Worm (Caenorhabditis elegans) whole organism, late embryonic: ENCODE results near the gene T08D10.3.

Experiments used
- C38D4.7 ChIP-seq: fragments of 200-800 bp; sonication (Bioruptor generic); optimal IDR thresholded peaks from 2 replicates; lab custom pipeline; 2018; ENCODE audit warnings: mild to moderate bottlenecking, missing genetic modification characterization, moderate library complexity, missing compliant biosample characterization
- K02D7.2 ChIP-seq: sonication (generic microtip); optimal IDR thresholded peaks from 2 replicates; lab custom pipeline; 2017; ENCODE audit warnings: mild to moderate bottlenecking, missing genetic modification characterization, missing compliant biosample characterization
- K09A11.1 ChIP-seq: sonication (generic microtip); optimal IDR thresholded peaks from 2 replicates; lab custom pipeline; 2017; ENCODE audit warnings: antibody characterized with exemption, mild to moderate bottlenecking, missing genetic modification characterization, missing compliant biosample characterization; ENCODE audit not compliant: insufficient read depth
- ahr-1 ChIP-seq: sonication (generic microtip); optimal IDR thresholded peaks from 2 replicates; lab custom pipeline; 2016; ENCODE audit warnings: missing genetic modification characterization, missing compliant biosample characterization
- ceh-2 ChIP-seq: sonication (generic microtip); optimal IDR thresholded peaks from 2 replicates; lab custom pipeline; 2016; ENCODE audit warnings: missing genotype, missing genetic modification characterization, missing compliant biosample characterization
- ceh-22 ChIP-seq: sonication (generic microtip); optimal IDR thresholded peaks from 2 replicates; lab custom pipeline; 2017; ENCODE audit warnings: missing biosample characterization, missing genetic modification characterization
- ceh-34 ChIP-seq: sonication (generic microtip); optimal IDR thresholded peaks from 2 replicates; lab custom pipeline; 2016; ENCODE audit warnings: mild to moderate bottlenecking, missing genetic modification characterization, missing compliant biosample characterization
- che-1 ChIP-seq: sonication (generic microtip); optimal IDR thresholded peaks from 2 replicates; lab custom pipeline; 2016; ENCODE audit warnings: mild to moderate bottlenecking, missing genetic modification characterization, missing compliant biosample characterization
- eyg-1 ChIP-seq: sonication (generic microtip); optimal IDR thresholded peaks from 2 replicates; lab custom pipeline; 2016; ENCODE audit warnings: missing genotype, missing genetic modification characterization, missing compliant biosample characterization
- gmeb-2 ChIP-seq: sonication (generic microtip); optimal IDR thresholded peaks from 2 replicates; lab custom pipeline; 2016; ENCODE audit warnings: missing genetic modification characterization, inconsistent platforms, missing compliant biosample characterization
- hlh-15 ChIP-seq: sonication (generic microtip); optimal IDR thresholded peaks from 2 replicates; lab custom pipeline; 2016; ENCODE audit warnings: missing genetic modification characterization, missing compliant biosample characterization
- hlh-30 ChIP-seq: sonication (generic microtip); optimal IDR thresholded peaks from 2 replicates; lab custom pipeline; 2017; ENCODE audit warnings: antibody characterized with exemption, missing genetic modification characterization, missing compliant biosample characterization; ENCODE audit not compliant: insufficient read depth
- hlh-8 ChIP-seq: sonication (generic microtip); optimal IDR thresholded peaks from 2 replicates; lab custom pipeline; 2016; ENCODE audit warnings: missing genotype, missing genetic modification characterization, missing compliant biosample characterization
- madf-2 ChIP-seq: sonication (generic microtip); optimal IDR thresholded peaks from 2 replicates; lab custom pipeline; 2017; ENCODE audit warnings: missing genetic modification characterization, missing compliant biosample characterization
- mec-3 ChIP-seq: sonication (generic microtip); optimal IDR thresholded peaks from 2 replicates; lab custom pipeline; 2016; ENCODE audit warnings: borderline replicate concordance, missing genetic modification characterization, missing compliant biosample characterization
- nfya-1 ChIP-seq: sonication (generic microtip); optimal IDR thresholded peaks from 2 replicates; lab custom pipeline; 2017; ENCODE audit warnings: missing genetic modification characterization, mild to moderate bottlenecking, missing compliant biosample characterization, antibody characterized with exemption, moderate library complexity
- odd-2 ChIP-seq: sonication (generic microtip); optimal IDR thresholded peaks from 2 replicates; lab custom pipeline; 2017; ENCODE audit warnings: antibody characterized with exemption, mild to moderate bottlenecking, missing genetic modification characterization, missing compliant biosample characterization
- pag-3 ChIP-seq: sonication (generic microtip); optimal IDR thresholded peaks from 2 replicates; lab custom pipeline; 2016; ENCODE audit warnings: missing compliant biosample characterization, missing genetic modification characterization, borderline replicate concordance
- pat-9 ChIP-seq: fragments of 200-800 bp; sonication (Bioruptor generic); optimal IDR thresholded peaks from 2 replicates; lab custom pipeline; 2018; ENCODE audit warnings: mild to moderate bottlenecking, missing genetic modification characterization, moderate library complexity, missing compliant biosample characterization
- pax-1 ChIP-seq: fragments of 150-350 bp; optimal IDR thresholded peaks from 2 replicates; lab custom pipeline; 2014; ENCODE audit warnings: missing biosample characterization, missing genetic modification characterization
- pha-4 ChIP-seq: fragments of 150-350 bp; optimal IDR thresholded peaks from 2 replicates; lab custom pipeline; 2018; ENCODE audit warnings: missing biosample characterization, missing genetic modification reagents, missing genetic modification characterization
- rnt-1 ChIP-seq: sonication (generic microtip); optimal IDR thresholded peaks from 2 replicates; lab custom pipeline; 2016; ENCODE audit warnings: missing genetic modification characterization, missing compliant biosample characterization
- syd-9 ChIP-seq: sonication (generic microtip); optimal IDR thresholded peaks from 2 replicates; lab custom pipeline; 2016; ENCODE audit warnings: mild to moderate bottlenecking, missing genetic modification characterization, moderate library complexity, missing compliant biosample characterization
- tbx-2 ChIP-seq: sonication (generic microtip); optimal IDR thresholded peaks from 2 replicates; lab custom pipeline; 2016; ENCODE audit warnings: missing genetic modification characterization, missing compliant biosample characterization
- tbx-7 ChIP-seq: sonication (generic microtip); optimal IDR thresholded peaks from 2 replicates; lab custom pipeline; 2016; ENCODE audit warnings: missing genotype, missing genetic modification characterization, missing compliant biosample characterization
- ttx-3 ChIP-seq: sonication (generic microtip); optimal IDR thresholded peaks from 2 replicates; lab custom pipeline; 2016; ENCODE audit warnings: missing genetic modification reagents, missing genetic modification characterization, missing compliant biosample characterization
- unc-42 ChIP-seq: sonication (generic microtip); optimal IDR thresholded peaks from 2 replicates; lab custom pipeline; 2016; ENCODE audit warnings: missing genotype, missing genetic modification characterization, missing compliant biosample characterization
- unc-55 ChIP-seq: sonication (generic microtip); optimal IDR thresholded peaks from 2 replicates; lab custom pipeline; 2017; ENCODE audit warnings: missing biosample characterization, missing genetic modification reagents, missing genetic modification characterization
- unc-86 ChIP-seq: sonication (generic microtip); optimal IDR thresholded peaks from 2 replicates; lab custom pipeline; 2016; ENCODE audit warnings: missing genetic modification characterization, missing compliant biosample characterization
- zip-5 ChIP-seq: sonication (generic microtip); optimal IDR thresholded peaks from 2 replicates; lab custom pipeline; 2016; ENCODE audit warnings: missing genetic modification characterization, missing compliant biosample characterization
- ztf-16 ChIP-seq: sonication (generic microtip); optimal IDR thresholded peaks from 2 replicates; lab custom pipeline; 2017; ENCODE audit warnings: missing genetic modification characterization, missing compliant biosample characterization

Gene T08D10.3

DNA sequence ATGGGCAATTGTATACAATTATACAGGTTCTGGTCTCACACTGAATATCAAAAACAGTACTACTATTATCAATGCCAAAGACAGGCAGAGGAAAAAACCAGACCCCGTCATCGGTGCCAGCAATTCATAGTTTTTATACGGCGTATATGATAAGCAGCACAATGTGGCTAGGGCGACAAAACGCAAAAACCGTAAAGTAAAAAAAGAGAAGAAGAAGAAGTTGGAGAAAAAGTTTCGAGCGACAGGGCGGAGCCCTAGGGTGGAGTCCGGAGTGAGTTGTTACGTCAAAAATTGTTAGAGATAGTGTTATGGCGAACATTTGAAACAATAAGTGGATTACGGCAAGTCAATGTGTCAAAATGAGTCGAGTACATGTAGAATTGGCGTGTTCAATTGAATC lies 46.4 kb downstream of the T08D10.3 start:
- no peak for TF ChIP-seq eyg-1 (tag; lab: Kevin White, UChicago)
- TF ChIP-seq pat-9, result no peak
- TF ChIP-seq ztf-16 (tag; lab: Kevin White, UChicago), result no peak
- TF ChIP-seq zip-5 (tag; lab: Kevin White, UChicago), result no peak
- no peak for TF ChIP-seq ceh-34 (tag; lab: Kevin White, UChicago)
- TF ChIP-seq ceh-22, result no peak
- TF ChIP-seq unc-55 (GFP tag; lab: Kevin White, UChicago), result no peak
- TF ChIP-seq ttx-3, result no peak

DNA sequence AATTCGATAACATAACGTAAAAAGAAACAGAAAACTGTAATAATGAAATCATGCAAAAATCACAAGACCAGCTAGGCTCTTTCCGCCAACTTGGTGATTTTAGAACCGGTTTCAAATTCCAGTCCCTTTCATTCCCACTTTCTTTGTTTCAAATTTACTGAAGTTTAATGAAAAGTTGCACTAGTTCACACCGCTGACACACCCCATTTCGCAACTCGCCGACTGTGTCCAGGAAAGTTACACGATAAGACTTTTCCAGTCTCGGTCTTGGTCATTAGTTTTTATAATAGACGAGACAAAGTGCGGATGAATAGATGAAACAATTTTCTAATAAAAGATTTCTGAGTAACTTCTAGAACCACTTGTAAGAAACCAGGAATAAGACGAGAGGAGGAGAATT lies 48.7 kb downstream of the T08D10.3 start:
- TF ChIP-seq tbx-7 (tag; lab: Kevin White, UChicago) (no peak), pha-4 (no peak), mec-3 (tag; lab: Kevin White, UChicago) (no peak), pax-1 (no peak), hlh-15 (tag; lab: Kevin White, UChicago) (no peak), K09A11.1 (no peak), madf-2 (no peak), pag-3 (tag; lab: Kevin White, UChicago) (no peak), che-1 (tag; lab: Kevin White, UChicago) (no peak), ahr-1 (tag; lab: Kevin White, UChicago) (no peak), unc-55 (GFP tag; lab: Kevin White, UChicago) (no peak), hlh-8 (no peak), syd-9 (tag; lab: Kevin White, UChicago) (no peak), K02D7.2 (no peak), ceh-22 (no peak), unc-86 (tag; lab: Kevin White, UChicago) (no peak), rnt-1 (tag; lab: Kevin White, UChicago) (no peak), C38D4.7 (GFP tag; lab: Kevin White, UChicago) (no peak), ceh-2 (tag; lab: Kevin White, UChicago) (no peak), gmeb-2 (no peak)

DNA sequence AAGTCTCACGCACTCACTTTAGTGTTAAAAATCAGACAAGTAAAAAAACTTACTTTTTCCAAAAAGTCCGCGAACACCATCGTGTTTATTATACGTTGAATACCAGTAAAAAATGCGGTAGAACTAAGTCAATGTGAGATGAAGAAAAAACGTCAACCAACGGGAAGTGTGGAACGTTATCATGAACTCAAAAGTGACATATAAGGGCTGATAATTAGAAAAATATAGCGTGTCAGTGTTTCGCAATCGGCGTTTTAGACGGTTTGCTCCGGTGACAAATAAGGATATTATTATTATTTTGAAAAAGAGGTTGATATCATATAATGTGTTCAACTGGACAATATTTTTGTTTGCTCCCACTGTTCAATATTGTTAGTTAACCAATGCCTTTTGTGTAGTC lies 49.7 kb downstream of the T08D10.3 start:
- TF ChIP-seq unc-42 (tag; lab: Kevin White, UChicago), result no peak
- no peak for TF ChIP-seq rnt-1 (tag; lab: Kevin White, UChicago)
- TF ChIP-seq syd-9 (tag; lab: Kevin White, UChicago), result no peak
- TF ChIP-seq tbx-2 (tag; lab: Kevin White, UChicago), result no peak
- TF ChIP-seq K09A11.1, result no peak
- TF ChIP-seq nfya-1 (tag; lab: Kevin White, UChicago), result no peak
- no peak for TF ChIP-seq odd-2 (tag; lab: Kevin White, UChicago)
- no peak for TF ChIP-seq eyg-1 (tag; lab: Kevin White, UChicago)
- no peak for TF ChIP-seq ceh-34 (tag; lab: Kevin White, UChicago)

DNA sequence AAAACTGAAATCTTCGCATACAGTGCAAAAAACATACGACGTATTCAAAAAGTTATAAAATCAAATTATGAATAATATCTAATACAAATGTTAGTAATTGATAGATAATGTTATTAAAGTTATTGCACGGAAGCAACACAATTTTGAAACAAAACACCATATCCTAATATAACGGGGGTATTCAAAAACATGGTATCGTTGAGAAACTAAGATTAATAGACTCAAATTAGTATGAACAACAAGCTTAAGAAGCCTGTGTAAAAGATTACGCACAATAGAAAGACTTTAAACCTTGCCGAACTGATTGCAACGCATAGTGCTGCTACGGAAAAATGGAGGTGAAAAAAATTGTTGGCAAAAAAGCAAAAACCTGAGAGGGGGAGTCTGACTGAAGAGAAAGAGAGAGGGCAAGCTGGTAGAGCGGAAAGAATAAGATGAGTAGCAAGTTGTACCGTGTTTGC lies 50.3 kb downstream of the T08D10.3 start, which contains the start of gene sma-5:
TSS of gene sma-5 (minus strand) at position 51 of the 461 bp plus-strand sequence.
- TF ChIP-seq hlh-30 (no peak), pax-1 (peak; percentile 39)
